Worm (Caenorhabditis elegans): ENCODE data around the gene sbp-1.

The sbp-1 gene

DNA sequence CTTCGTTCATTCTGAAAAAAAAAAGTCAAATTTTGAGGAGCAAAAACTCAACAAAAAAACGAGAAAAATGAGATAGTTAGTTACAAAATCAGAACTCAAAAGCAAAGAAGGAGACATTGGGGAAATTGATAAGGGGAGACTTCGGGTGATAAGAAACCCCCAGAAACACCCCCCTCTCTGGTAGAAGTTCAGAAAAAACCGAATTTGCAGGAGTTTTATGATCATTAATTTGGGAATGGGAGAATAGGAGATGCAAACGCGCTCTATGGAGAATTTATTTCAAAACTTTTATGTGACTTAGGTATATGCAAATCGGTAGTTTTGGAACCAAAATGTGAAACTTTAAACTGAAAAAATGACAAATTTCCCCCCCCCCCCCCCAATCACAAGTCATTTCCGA is at the start of gene sbp-1:
TSS of gene sbp-1 (minus strand) at position 11 of the 400 bp plus-strand sequence.
- TF ChIP-seq him-1 (tag; optimal IDR thresholded peaks at IDR 0.05) (no peak), W03F9.2 (tag; optimal IDR thresholded peaks at IDR 0.05) (no peak), dao-5 (tag; optimal IDR thresholded peaks at IDR 0.05) (no peak)

- TF ChIP-seq W03F9.2 (tag; optimal IDR thresholded peaks at IDR 0.05): no peak
- TF ChIP-seq dao-5 (tag; optimal IDR thresholded peaks at IDR 0.05): no peak
- no peak for TF ChIP-seq him-1 (tag; optimal IDR thresholded peaks at IDR 0.05)
Measured at ce11 chrIII:11490221-11490620, 47.9 kb upstream of the sbp-1 start.

ce11 chrIII:11489601-11490000 is 47.2 kb upstream of the sbp-1 start:
- TF ChIP-seq W03F9.2 (tag; optimal IDR thresholded peaks at IDR 0.05): no peak

ce11 chrIII:11488662-11489349 is 46.4 kb upstream of the sbp-1 start:
- TF ChIP-seq him-1 (tag; optimal IDR thresholded peaks at IDR 0.05): no peak
- TF ChIP-seq W03F9.2 (tag; optimal IDR thresholded peaks at IDR 0.05): no peak
- no peak for TF ChIP-seq dao-5 (tag; optimal IDR thresholded peaks at IDR 0.05)

- TF ChIP-seq him-1 (tag; optimal IDR thresholded peaks at IDR 0.05): no peak
- TF ChIP-seq dao-5 (tag; optimal IDR thresholded peaks at IDR 0.05): no peak
- no peak for TF ChIP-seq W03F9.2 (tag; optimal IDR thresholded peaks at IDR 0.05)
Measured at ce11 chrIII:11487245-11487644, 44.9 kb upstream of the sbp-1 start, which contains the start of gene popl-5. TSS of gene popl-5 (minus strand) at chrIII:11487345.

DNA sequence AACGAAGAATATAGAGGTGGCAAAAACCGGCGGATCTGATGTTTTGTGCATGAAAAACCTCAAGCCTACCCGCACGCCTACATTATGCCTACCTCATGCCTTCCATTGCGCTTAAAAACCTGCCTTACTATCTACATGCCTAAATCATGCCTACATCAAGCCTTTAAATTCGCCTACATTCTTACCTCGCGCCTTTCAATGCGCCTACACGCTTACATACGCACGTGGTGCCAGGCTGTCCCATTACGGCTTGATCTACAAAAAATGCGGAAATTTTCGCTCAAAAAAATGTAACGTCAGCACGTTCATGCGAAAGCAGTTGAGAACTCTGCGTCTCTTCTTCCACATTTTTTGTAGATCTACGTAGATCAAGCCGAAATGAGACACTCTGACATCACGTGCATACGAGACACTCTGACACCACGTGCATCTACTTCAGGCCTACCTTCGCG is 41.8 kb upstream of the sbp-1 start, which contains the start of gene fbxa-220:
TSS of gene fbxa-220 (minus strand) at position 51 of the 452 bp plus-strand sequence.
- TF ChIP-seq him-1 (tag; optimal IDR thresholded peaks at IDR 0.05) (no peak), dao-5 (tag; optimal IDR thresholded peaks at IDR 0.05) (no peak), W03F9.2 (tag; optimal IDR thresholded peaks at IDR 0.05) (no peak)

DNA sequence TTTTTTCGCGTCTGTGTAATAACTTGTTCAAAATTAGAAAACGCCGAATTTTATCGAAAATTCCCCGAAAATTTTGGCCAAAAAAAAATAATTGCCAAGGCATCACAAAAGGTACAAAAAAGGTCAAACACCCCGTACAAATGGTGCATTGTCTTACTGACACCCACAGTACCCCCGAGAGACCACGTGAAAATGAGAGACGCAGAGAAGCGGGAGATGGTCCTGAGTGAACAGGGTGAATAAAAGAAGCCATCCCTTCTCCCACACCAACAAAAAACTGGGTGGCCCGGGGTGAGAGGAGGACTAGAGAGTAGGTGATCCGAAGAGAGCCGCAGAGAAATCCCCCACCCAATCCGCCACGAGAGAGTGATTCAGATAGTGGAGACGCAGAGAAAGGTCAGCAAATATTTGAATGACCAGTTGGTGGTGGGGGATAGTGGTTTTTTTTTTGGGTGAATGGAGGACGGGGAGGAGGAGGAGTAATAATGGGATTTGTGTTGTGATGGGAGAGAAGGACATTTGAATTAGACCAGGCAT is 39.0 kb upstream of the sbp-1 start:
- no peak for TF ChIP-seq dao-5 (tag; optimal IDR thresholded peaks at IDR 0.05)
- no peak for TF ChIP-seq W03F9.2 (tag; optimal IDR thresholded peaks at IDR 0.05)
- no peak for TF ChIP-seq him-1 (tag; optimal IDR thresholded peaks at IDR 0.05)

DNA sequence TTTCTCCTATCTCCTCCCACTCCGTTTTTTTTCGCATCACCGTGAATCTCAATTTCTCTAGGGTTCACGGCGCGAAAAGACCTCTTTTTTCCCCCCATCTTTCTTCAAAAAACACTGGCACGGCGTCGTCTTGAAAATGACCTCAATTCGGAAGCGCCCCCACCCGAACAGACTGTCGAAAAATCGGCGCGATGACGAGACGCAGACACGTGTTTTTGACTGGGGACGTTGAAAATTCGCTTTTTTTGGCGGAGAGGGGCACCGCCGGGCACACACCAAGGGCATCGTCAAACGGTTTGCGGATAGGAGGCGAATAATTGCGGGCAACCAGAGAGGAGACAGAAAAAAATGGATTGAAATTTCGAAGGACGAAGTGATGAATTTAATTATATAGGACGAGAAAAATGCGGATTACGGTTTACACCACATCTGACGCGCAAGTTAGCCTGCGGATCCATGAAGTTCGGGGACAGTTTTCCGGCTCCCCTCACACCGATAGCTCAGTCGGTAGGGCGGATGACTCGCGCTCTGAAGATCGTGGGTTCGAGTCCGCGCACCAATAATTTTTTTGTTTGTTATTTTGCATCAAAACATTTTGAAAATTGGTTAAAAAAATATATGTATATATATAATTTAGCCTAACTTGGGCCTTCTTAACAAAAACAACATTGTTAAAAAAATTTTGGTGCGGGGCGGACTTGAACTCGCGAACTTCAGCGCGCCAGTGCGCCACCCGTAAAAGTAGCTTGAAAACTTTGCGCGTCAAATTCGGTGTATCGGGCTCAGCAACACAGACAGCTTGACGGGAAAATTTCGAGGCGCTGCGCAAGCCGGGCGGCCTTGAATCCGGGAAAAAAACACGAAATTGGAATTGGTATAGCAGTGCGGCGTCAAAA is 36.4 kb upstream of the sbp-1 start:
- TF ChIP-seq W03F9.2 (tag; optimal IDR thresholded peaks at IDR 0.05) (no peak), him-1 (tag; optimal IDR thresholded peaks at IDR 0.05) (no peak), dao-5 (tag; optimal IDR thresholded peaks at IDR 0.05) (no peak)

ce11 chrIII:11477307-11477706 is 34.9 kb upstream of the sbp-1 start:
- TF ChIP-seq him-1 (tag; optimal IDR thresholded peaks at IDR 0.05): no peak
- TF ChIP-seq dao-5 (tag; optimal IDR thresholded peaks at IDR 0.05): no peak
- TF ChIP-seq W03F9.2 (tag; optimal IDR thresholded peaks at IDR 0.05): no peak

- TF ChIP-seq dao-5 (tag; optimal IDR thresholded peaks at IDR 0.05): no peak
Measured at ce11 chrIII:11474674-11475306, 32.4 kb upstream of the sbp-1 start.

- TF ChIP-seq W03F9.2 (tag; optimal IDR thresholded peaks at IDR 0.05): no peak
Measured at ce11 chrIII:11472861-11473260, 30.5 kb upstream of the sbp-1 start.

- TF ChIP-seq him-1 (tag; optimal IDR thresholded peaks at IDR 0.05): no peak
- no peak for TF ChIP-seq dao-5 (tag; optimal IDR thresholded peaks at IDR 0.05)
- TF ChIP-seq W03F9.2 (tag; optimal IDR thresholded peaks at IDR 0.05): no peak
Measured at ce11 chrIII:11471336-11471735, 29.0 kb upstream of the sbp-1 start.

DNA sequence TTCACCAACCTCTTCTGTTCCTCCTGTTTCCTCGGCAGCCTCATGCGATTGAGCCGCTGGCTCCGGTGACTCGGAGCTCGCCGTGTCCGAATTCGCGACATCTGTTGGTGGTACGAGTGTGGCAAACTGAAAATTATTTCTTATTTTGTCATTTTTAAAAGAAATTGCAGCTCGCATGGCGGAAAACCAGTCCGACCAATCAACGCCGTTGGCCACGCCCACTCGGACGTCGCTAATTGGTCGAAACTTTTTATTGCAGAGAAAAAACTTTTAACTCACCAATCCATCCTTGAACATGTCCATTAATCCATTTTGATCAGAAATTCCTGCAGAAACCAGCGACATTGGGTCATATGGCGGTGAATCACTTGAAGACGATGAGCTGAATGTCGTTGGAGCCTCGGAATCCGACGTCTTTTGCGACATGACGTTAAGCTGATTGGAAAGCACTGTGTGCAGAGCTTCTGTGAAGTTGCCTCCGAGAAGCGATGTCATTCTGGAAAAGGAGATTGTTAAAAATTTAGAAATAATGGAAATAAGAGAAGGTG is 28.0 kb upstream of the sbp-1 start, which contains the start of gene bed-2:
TSS of gene bed-2 (minus strand) at position 498 of the 548 bp plus-strand sequence.
- no peak for TF ChIP-seq him-1 (tag; optimal IDR thresholded peaks at IDR 0.05)
- no peak for TF ChIP-seq W03F9.2 (tag; optimal IDR thresholded peaks at IDR 0.05)
- no peak for TF ChIP-seq dao-5 (tag; optimal IDR thresholded peaks at IDR 0.05)
